Worm (Caenorhabditis elegans): ENCODE data around the gene fbxc-20.

ce11 chrII:2450990-2451389 lies 32.1 kb downstream of the fbxc-20 start:
- TF ChIP-seq mef-2 (tag; optimal IDR thresholded peaks at IDR 0.05) (no peak), unc-86 (tag; optimal IDR thresholded peaks at IDR 0.05) (peak; percentile 2), nhr-28 (tag; optimal IDR thresholded peaks at IDR 0.05) (no peak), unc-62 (GFP tag; optimal IDR thresholded peaks at IDR 0.05) (no peak), snu-23 (GFP tag; optimal IDR thresholded peaks at IDR 0.05) (peak; percentile 58), pqm-1 (tag; optimal IDR thresholded peaks at IDR 0.05) (no peak), snpc-4 (tag; optimal IDR thresholded peaks at IDR 0.05) (no peak), ceh-82 (tag; optimal IDR thresholded peaks at IDR 0.05) (peak in 2 of 3 experiments; percentile 24 to 31), nhr-76 (tag; optimal IDR thresholded peaks at IDR 0.05) (no peak), lin-15B (tag; optimal IDR thresholded peaks at IDR 0.05) (peak; percentile 22)

Data from whole organism, L1 larva.